Worm (Caenorhabditis elegans) whole organism, L2 larva: ENCODE data around the gene C44H4.8.

Source experiments
- C34F6.9 ChIP-seq: fragments of 150-350 bp; optimal IDR thresholded peaks from 2 replicates; lab custom pipeline; 2014; ENCODE audit warnings: missing biosample characterization, missing genetic modification characterization
- R02D3.7 ChIP-seq: fragments of 150-350 bp; optimal IDR thresholded peaks from 2 replicates; lab custom pipeline; 2014; ENCODE audit warnings: missing biosample characterization, missing genetic modification characterization
- alr-1 ChIP-seq: fragments of 150-350 bp; optimal IDR thresholded peaks from 2 replicates; lab custom pipeline; 2014; ENCODE audit warnings: missing biosample characterization, missing genetic modification characterization
- aly-2 ChIP-seq: fragments of 150-350 bp; optimal IDR thresholded peaks from 2 replicates; lab custom pipeline; 2014; ENCODE audit warnings: missing biosample characterization, missing genetic modification characterization
- ama-1 ChIP-seq: fragments of 150-350 bp; optimal IDR thresholded peaks from 2 replicates; lab custom pipeline; 2018; ENCODE audit warnings: inconsistent platforms
- blmp-1 ChIP-seq: sonication (generic microtip); optimal IDR thresholded peaks from 2 replicates; lab custom pipeline; 2017; ENCODE audit warnings: missing genetic modification characterization, mild to moderate bottlenecking, missing compliant biosample characterization, antibody characterized with exemption, moderate library complexity; ENCODE audit not compliant: insufficient read depth
- ceh-16 ChIP-seq: fragments of 150-350 bp; optimal IDR thresholded peaks from 2 replicates; lab custom pipeline; 2014; ENCODE audit warnings: missing biosample characterization, missing genetic modification characterization
- ceh-82 ChIP-seq: fragments of 150-350 bp; optimal IDR thresholded peaks from 2 replicates; lab custom pipeline; 2014; ENCODE audit warnings: missing biosample characterization, missing genetic modification characterization
- crh-2 ChIP-seq: sonication (generic microtip); optimal IDR thresholded peaks from 2 replicates; lab custom pipeline; 2017; ENCODE audit warnings: missing biosample characterization, missing genetic modification characterization
- dmd-4 ChIP-seq: sonication (generic microtip); optimal IDR thresholded peaks from 2 replicates; lab custom pipeline; 2017; ENCODE audit warnings: missing biosample characterization, missing genetic modification characterization
- egl-27 ChIP-seq: sonication (generic microtip); optimal IDR thresholded peaks from 3 replicates; lab custom pipeline; 2017; ENCODE audit warnings: missing biosample characterization, missing genetic modification reagents, missing genetic modification characterization
- elt-1 ChIP-seq: fragments of 150-350 bp; optimal IDR thresholded peaks from 2 replicates; lab custom pipeline; 2014; ENCODE audit warnings: missing biosample characterization, missing genetic modification characterization
- fos-1 ChIP-seq: fragments of 150-350 bp; optimal IDR thresholded peaks from 2 replicates; lab custom pipeline; 2014; ENCODE audit warnings: missing biosample characterization, missing genetic modification characterization
- lin-11 ChIP-seq: fragments of 150-350 bp; sonication (generic microtip); optimal IDR thresholded peaks from 2 replicates; lab custom pipeline; 2014; ENCODE audit warnings: missing biosample characterization, missing genetic modification characterization, inconsistent platforms, mixed read lengths
- lin-13 ChIP-seq: fragments of 150-350 bp; optimal IDR thresholded peaks from 2 replicates; lab custom pipeline; 2014; ENCODE audit warnings: missing biosample characterization, missing genetic modification reagents, missing genetic modification characterization
- lin-39 ChIP-seq: fragments of 150-350 bp; optimal IDR thresholded peaks from 2 replicates; lab custom pipeline; 2014; ENCODE audit warnings: missing biosample characterization, missing genetic modification reagents, missing genetic modification characterization
- lsy-2 ChIP-seq, 2 experiments: fragments of 150-350 bp in 1 of 2; sonication (generic microtip) in 1 of 2; optimal IDR thresholded peaks; 2 replicates each; lab custom pipeline; 2014 to 2017; ENCODE audit warnings: missing biosample characterization in 2 of 2, missing genetic modification characterization in 2 of 2
- mbf-1 ChIP-seq: sonication (generic microtip); optimal IDR thresholded peaks from 2 replicates; lab custom pipeline; 2017; ENCODE audit warnings: missing biosample characterization, missing genetic modification characterization
- mdl-1 ChIP-seq, 2 experiments: fragments of 150-350 bp in 1 of 2; sonication (generic microtip) in 1 of 2; optimal IDR thresholded peaks; 2 replicates each; lab custom pipeline; 2017; ENCODE audit warnings: missing biosample characterization in 2 of 2, missing genetic modification characterization in 2 of 2
- nhr-10 ChIP-seq: sonication (generic microtip); optimal IDR thresholded peaks from 2 replicates; lab custom pipeline; 2017; ENCODE audit warnings: missing biosample characterization, missing genetic modification characterization
- nhr-11 ChIP-seq: fragments of 150-350 bp; optimal IDR thresholded peaks from 2 replicates; lab custom pipeline; 2014; ENCODE audit warnings: missing biosample characterization, missing genetic modification characterization
- nhr-12 ChIP-seq: fragments of 150-350 bp; optimal IDR thresholded peaks from 2 replicates; lab custom pipeline; 2014; ENCODE audit warnings: missing biosample characterization, missing genetic modification characterization
- nhr-129 ChIP-seq: fragments of 150-350 bp; optimal IDR thresholded peaks from 2 replicates; lab custom pipeline; 2014; ENCODE audit warnings: missing biosample characterization, missing genetic modification characterization
- nhr-21 ChIP-seq: fragments of 150-350 bp; optimal IDR thresholded peaks from 2 replicates; lab custom pipeline; 2014; ENCODE audit warnings: missing biosample characterization, missing genetic modification characterization
- nhr-23 ChIP-seq: fragments of 150-350 bp; optimal IDR thresholded peaks from 2 replicates; lab custom pipeline; 2014; ENCODE audit warnings: missing biosample characterization, missing genetic modification reagents, missing genetic modification characterization
- nhr-237 ChIP-seq: fragments of 150-350 bp; optimal IDR thresholded peaks from 2 replicates; lab custom pipeline; 2014; ENCODE audit warnings: missing biosample characterization, missing genetic modification characterization
- nhr-25 ChIP-seq: fragments of 150-350 bp; sonication (generic microtip); optimal IDR thresholded peaks from 3 replicates; lab custom pipeline; 2014; ENCODE audit warnings: missing biosample characterization, missing genetic modification characterization
- nhr-6 ChIP-seq: fragments of 150-350 bp; optimal IDR thresholded peaks from 2 replicates; lab custom pipeline; 2014; ENCODE audit warnings: missing biosample characterization, missing genetic modification characterization
- nhr-77 ChIP-seq: fragments of 150-350 bp; optimal IDR thresholded peaks from 2 replicates; lab custom pipeline; 2014; ENCODE audit warnings: missing biosample characterization, missing genetic modification characterization
- peb-1 ChIP-seq: fragments of 150-350 bp; optimal IDR thresholded peaks from 2 replicates; lab custom pipeline; 2014; ENCODE audit warnings: missing biosample characterization, missing genetic modification characterization
- sem-4 ChIP-seq: fragments of 150-350 bp; optimal IDR thresholded peaks from 2 replicates; lab custom pipeline; 2014; ENCODE audit warnings: missing biosample characterization, missing genetic modification reagents, missing genetic modification characterization
- sma-3 ChIP-seq: sonication (generic microtip); optimal IDR thresholded peaks from 2 replicates; lab custom pipeline; 2016; ENCODE audit warnings: missing genetic modification reagents, missing genetic modification characterization, missing compliant biosample characterization
- sma-9 ChIP-seq, 2 experiments: fragments of 150-350 bp in 1 of 2; sonication (generic microtip) in 1 of 2; optimal IDR thresholded peaks; 2 replicates each; lab custom pipeline; 2014 to 2016; ENCODE audit warnings: missing genetic modification characterization in 2 of 2, mild to moderate bottlenecking in 1 of 2, missing biosample characterization in 1 of 2, missing compliant biosample characterization in 1 of 2, missing genetic modification reagents in 1 of 2, moderate library complexity in 1 of 2
- snpc-4 ChIP-seq: fragments of 150-350 bp; optimal IDR thresholded peaks from 2 replicates; lab custom pipeline; 2014; ENCODE audit warnings: missing biosample characterization, missing genetic modification characterization
- unc-55 ChIP-seq: fragments of 150-350 bp; sonication (generic microtip); optimal IDR thresholded peaks from 3 replicates; lab custom pipeline; 2014; ENCODE audit warnings: missing biosample characterization, missing genetic modification reagents, missing genetic modification characterization
- unc-62 ChIP-seq: fragments of 150-350 bp; optimal IDR thresholded peaks from 2 replicates; lab custom pipeline; 2014; ENCODE audit warnings: missing biosample characterization, missing genetic modification reagents, missing genetic modification characterization
- ztf-1 ChIP-seq: fragments of 200-800 bp; sonication (Bioruptor generic); conservative IDR thresholded peaks from 2 replicates; pipeline ENCODE4 v1.3.6; 2022; ENCODE audit warnings: missing genetic modification characterization, missing compliant biosample characterization
- ztf-11 ChIP-seq: sonication (generic microtip); optimal IDR thresholded peaks from 2 replicates; lab custom pipeline; 2017; ENCODE audit warnings: missing biosample characterization, missing genetic modification characterization
- ztf-4 ChIP-seq: fragments of 150-350 bp; optimal IDR thresholded peaks from 2 replicates; lab custom pipeline; 2014; ENCODE audit warnings: missing biosample characterization, missing genetic modification characterization

Gene C44H4.8

ce11 chrX:14568258-14568763 lies 26.6 kb upstream of the C44H4.8 start:
- no peak for TF ChIP-seq ama-1 (lab: Kevin White, UChicago)
- no peak for TF ChIP-seq sem-4 (tag; lab: Kevin White, UChicago)
- TF ChIP-seq sma-9 (GFP tag; optimal IDR thresholded peaks at IDR 0.05; lab: Kevin White, UChicago): no peak
- no peak for TF ChIP-seq sma-9 (tag; optimal IDR thresholded peaks at IDR 0.05; lab: Kevin White, UChicago)
- no peak for TF ChIP-seq nhr-6 (tag; lab: Kevin White, UChicago)
- no peak for TF ChIP-seq ztf-1
- TF ChIP-seq mbf-1 (tag; lab: Kevin White, UChicago): no peak
- no peak for TF ChIP-seq ceh-16
- no peak for TF ChIP-seq alr-1 (tag; lab: Kevin White, UChicago)
- TF ChIP-seq egl-27 (tag; lab: Kevin White, UChicago): no peak
- no peak for TF ChIP-seq blmp-1 (tag; lab: Kevin White, UChicago)
- TF ChIP-seq ztf-4 (tag; lab: Kevin White, UChicago): no peak
- no peak for TF ChIP-seq dmd-4
- TF ChIP-seq unc-62 (GFP tag; lab: Kevin White, UChicago): no peak
- no peak for TF ChIP-seq peb-1 (tag; lab: Kevin White, UChicago)
- TF ChIP-seq, all 48 proteins: peak for 0

ce11 chrX:14571277-14571676 lies 23.6 kb upstream of the C44H4.8 start:
- no peak for TF ChIP-seq fos-1 (tag; lab: Kevin White, UChicago)
- TF ChIP-seq sem-4 (tag; lab: Kevin White, UChicago): no peak
- TF ChIP-seq sma-3: no peak

- TF ChIP-seq nhr-237 (no peak), sma-9 (GFP tag; optimal IDR thresholded peaks at IDR 0.05; lab: Kevin White, UChicago) (no peak), sma-9 (tag; optimal IDR thresholded peaks at IDR 0.05; lab: Kevin White, UChicago) (no peak), crh-2 (no peak), nhr-12 (no peak), ztf-1 (no peak), lsy-2 (tag; optimal IDR thresholded peaks at IDR 0.05; lab: Kevin White, UChicago) (no peak), unc-55 (no peak), ztf-11 (tag; lab: Kevin White, UChicago) (no peak), nhr-11 (no peak), lin-13 (no peak), aly-2 (tag; lab: Kevin White, UChicago) (no peak), nhr-25 (tag; lab: Kevin White, UChicago) (no peak), lin-11 (tag; lab: Kevin White, UChicago) (no peak), C34F6.9 (tag; lab: Kevin White, UChicago) (no peak), ceh-82 (tag; lab: Kevin White, UChicago) (no peak)
- TF ChIP-seq, all 48 proteins: peak for 0
Observed at ce11 chrX:14572419-14572818, 22.5 kb upstream of the C44H4.8 start, which contains the start of gene lron-1. Gene lron-1 (plus strand): TSS chrX:14572719.

ce11 chrX:14575920-14576319 lies 19.0 kb upstream of the C44H4.8 start:
- TF ChIP-seq ceh-16 (peak; percentile 99), unc-55 (no peak), peb-1 (tag; lab: Kevin White, UChicago) (no peak), nhr-23 (tag; lab: Kevin White, UChicago) (peak; percentile 17), sem-4 (tag; lab: Kevin White, UChicago) (peak; percentile 42), fos-1 (tag; lab: Kevin White, UChicago) (peak; percentile 79), elt-1 (tag; lab: Kevin White, UChicago) (peak; percentile 90), nhr-21 (peak; percentile 45), nhr-25 (tag; lab: Kevin White, UChicago) (peak; percentile 52), egl-27 (tag; lab: Kevin White, UChicago) (peak; percentile 71), sma-9 (GFP tag; optimal IDR thresholded peaks at IDR 0.05; lab: Kevin White, UChicago) (peak; percentile 87), sma-9 (tag; optimal IDR thresholded peaks at IDR 0.05; lab: Kevin White, UChicago) (no peak), blmp-1 (tag; lab: Kevin White, UChicago) (peak; percentile 86), aly-2 (tag; lab: Kevin White, UChicago) (no peak), nhr-11 (no peak), alr-1 (tag; lab: Kevin White, UChicago) (no peak), nhr-12 (no peak), lsy-2 (tag; optimal IDR thresholded peaks at IDR 0.05; lab: Kevin White, UChicago) (peak in 1 of 2 experiments; percentile 21), sma-3 (peak; percentile 79), ztf-11 (tag; lab: Kevin White, UChicago) (no peak)

- TF ChIP-seq nhr-21: no peak
- no peak for TF ChIP-seq alr-1 (tag; lab: Kevin White, UChicago)
- TF ChIP-seq nhr-77 (tag; lab: Kevin White, UChicago): no peak
- no peak for TF ChIP-seq nhr-12
- TF ChIP-seq ama-1 (lab: Kevin White, UChicago): no peak
- TF ChIP-seq blmp-1 (tag; lab: Kevin White, UChicago): no peak
- TF ChIP-seq elt-1 (tag; lab: Kevin White, UChicago): no peak
- TF ChIP-seq nhr-237: no peak
- no peak for TF ChIP-seq egl-27 (tag; lab: Kevin White, UChicago)
- no peak for TF ChIP-seq mdl-1 (tag; optimal IDR thresholded peaks at IDR 0.05; lab: Kevin White, UChicago)
- TF ChIP-seq R02D3.7 (tag; lab: Kevin White, UChicago): no peak
- no peak for TF ChIP-seq lin-39 (tag; lab: Kevin White, UChicago)
- no peak for TF ChIP-seq nhr-11
- TF ChIP-seq fos-1 (tag; lab: Kevin White, UChicago): no peak
- TF ChIP-seq ztf-1: no peak
- no peak for TF ChIP-seq snpc-4
- TF ChIP-seq unc-62 (GFP tag; lab: Kevin White, UChicago): no peak
- no peak for TF ChIP-seq nhr-10 (tag; lab: Kevin White, UChicago)
- TF ChIP-seq sem-4 (tag; lab: Kevin White, UChicago): no peak
- TF ChIP-seq nhr-129 (tag; lab: Kevin White, UChicago): no peak
Observed at ce11 chrX:14577579-14578127, 17.3 kb upstream of the C44H4.8 start, which contains the start of gene let-4. Gene let-4 (plus strand): TSS chrX:14577935.
